Worm (Caenorhabditis elegans): ENCODE data around the gene sre-18.

Gene sre-18

ce11 chrIV:12215762-12216295 lies 13.8 kb downstream of the sre-18 start, which contains the start of gene phy-2:
Gene phy-2 (minus strand): TSS chrIV:12215987.
- TF ChIP-seq ref-1 (GFP tag; conservative IDR thresholded peaks at IDR 0.05) (no peak), ztf-29 (GFP tag; IDR thresholded peaks at IDR 0.05) (no peak), klf-2 (GFP tag; conservative IDR thresholded peaks at IDR 0.05) (no peak), ztf-23 (GFP tag; IDR thresholded peaks at IDR 0.05) (no peak), med-1 (GFP tag; optimal IDR thresholded peaks at IDR 0.05; ENCODE audit: insufficient read depth) (no peak), tab-1 (GFP tag; IDR thresholded peaks at IDR 0.05) (no peak), flt-1 (GFP tag; IDR thresholded peaks at IDR 0.05) (no peak), cog-1 (tag; optimal IDR thresholded peaks at IDR 0.05) (no peak), T22C8.4 (GFP tag; IDR thresholded peaks at IDR 0.05) (no peak)

ce11 chrIV:12212814-12213213 lies 16.8 kb downstream of the sre-18 start:
- TF ChIP-seq ztf-29 (GFP tag; IDR thresholded peaks at IDR 0.05): no peak
- no peak for TF ChIP-seq klf-2 (GFP tag; conservative IDR thresholded peaks at IDR 0.05)
- no peak for TF ChIP-seq med-1 (GFP tag; optimal IDR thresholded peaks at IDR 0.05; ENCODE audit: insufficient read depth)
- TF ChIP-seq ref-1 (GFP tag; conservative IDR thresholded peaks at IDR 0.05): no peak
- no peak for TF ChIP-seq tab-1 (GFP tag; IDR thresholded peaks at IDR 0.05)
- no peak for TF ChIP-seq flt-1 (GFP tag; IDR thresholded peaks at IDR 0.05)
- TF ChIP-seq ztf-23 (GFP tag; IDR thresholded peaks at IDR 0.05): no peak
- no peak for TF ChIP-seq cog-1 (tag; optimal IDR thresholded peaks at IDR 0.05)
- TF ChIP-seq T22C8.4 (GFP tag; IDR thresholded peaks at IDR 0.05): no peak

DNA sequence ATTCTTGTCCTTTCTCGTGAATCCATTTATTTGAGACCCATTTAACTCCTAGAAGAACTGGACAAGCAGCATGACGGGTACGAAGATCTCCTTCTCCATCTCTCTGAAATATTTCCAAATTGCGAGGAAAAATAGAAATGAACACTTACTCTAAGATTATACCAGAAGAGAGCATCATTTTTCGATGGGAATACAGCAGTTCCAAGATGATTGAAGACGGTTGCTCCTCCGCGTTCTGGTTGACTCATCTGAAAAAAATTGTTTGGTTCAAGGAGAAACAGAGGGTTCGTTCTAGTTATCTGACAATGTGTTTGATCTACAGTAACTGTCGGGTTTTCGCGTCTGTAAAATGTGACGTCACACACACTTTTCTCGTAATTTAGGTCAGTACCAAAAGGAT lies 18.3 kb downstream of the sre-18 start:
- no peak for TF ChIP-seq cog-1 (tag; optimal IDR thresholded peaks at IDR 0.05)
- no peak for TF ChIP-seq ztf-29 (GFP tag; IDR thresholded peaks at IDR 0.05)
- TF ChIP-seq ztf-23 (GFP tag; IDR thresholded peaks at IDR 0.05): no peak
- TF ChIP-seq ref-1 (GFP tag; conservative IDR thresholded peaks at IDR 0.05): no peak
- TF ChIP-seq klf-2 (GFP tag; conservative IDR thresholded peaks at IDR 0.05): no peak

DNA sequence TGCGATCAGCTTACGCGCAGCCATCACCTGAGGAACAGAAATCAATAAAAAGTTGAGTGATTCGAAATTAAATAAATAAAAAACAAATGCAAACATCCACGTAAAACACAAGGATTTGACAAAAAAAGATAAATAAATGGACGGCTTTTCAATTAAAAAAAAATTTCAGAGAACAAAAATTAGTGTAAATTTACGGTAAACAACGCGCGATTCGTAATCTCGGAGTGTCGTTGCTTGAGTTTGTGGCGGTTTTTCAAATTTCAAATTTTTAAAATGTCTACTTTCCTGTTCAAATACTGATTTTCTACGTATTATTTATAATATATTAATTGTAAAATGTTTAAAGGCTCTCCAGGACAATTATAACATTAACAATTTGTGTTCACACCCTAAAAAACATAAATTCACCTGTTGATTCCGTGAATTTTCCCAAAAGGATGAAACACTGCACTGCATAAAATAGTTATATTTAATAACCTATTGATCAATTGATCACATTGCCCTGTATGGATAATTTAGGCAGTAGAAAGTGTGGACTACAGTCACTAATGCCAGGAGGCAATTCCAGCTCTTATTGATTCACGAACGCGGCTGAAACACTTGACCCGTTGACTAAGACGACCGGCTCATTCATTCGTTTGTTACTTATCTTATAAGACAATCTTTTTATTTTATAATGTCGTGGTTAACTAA lies 20.4 kb downstream of the sre-18 start, which contains the start of the genes marb-1 and F35G2.3:
Gene marb-1, minus strand, starts transcription at position 27 of the 693 bp plus-strand sequence.
Gene F35G2.3, plus strand, starts transcription at position 643 of the 693 bp plus-strand sequence.
- TF ChIP-seq klf-2 (GFP tag; conservative IDR thresholded peaks at IDR 0.05) (no peak), ztf-29 (GFP tag; IDR thresholded peaks at IDR 0.05) (no peak), T22C8.4 (GFP tag; IDR thresholded peaks at IDR 0.05) (no peak), ztf-23 (GFP tag; IDR thresholded peaks at IDR 0.05) (no peak), ref-1 (GFP tag; conservative IDR thresholded peaks at IDR 0.05) (no peak), flt-1 (GFP tag; IDR thresholded peaks at IDR 0.05) (no peak), tab-1 (GFP tag; IDR thresholded peaks at IDR 0.05) (no peak), cog-1 (tag; optimal IDR thresholded peaks at IDR 0.05) (no peak), med-1 (GFP tag; optimal IDR thresholded peaks at IDR 0.05; ENCODE audit: insufficient read depth) (no peak)

- no peak for TF ChIP-seq ztf-23 (GFP tag; IDR thresholded peaks at IDR 0.05)
- TF ChIP-seq T22C8.4 (GFP tag; IDR thresholded peaks at IDR 0.05): no peak
- TF ChIP-seq med-1 (GFP tag; optimal IDR thresholded peaks at IDR 0.05; ENCODE audit: insufficient read depth): no peak
- TF ChIP-seq ztf-29 (GFP tag; IDR thresholded peaks at IDR 0.05): no peak
- TF ChIP-seq cog-1 (tag; optimal IDR thresholded peaks at IDR 0.05): no peak
- no peak for TF ChIP-seq tab-1 (GFP tag; IDR thresholded peaks at IDR 0.05)
- TF ChIP-seq klf-2 (GFP tag; conservative IDR thresholded peaks at IDR 0.05): no peak
- no peak for TF ChIP-seq flt-1 (GFP tag; IDR thresholded peaks at IDR 0.05)
- TF ChIP-seq ref-1 (GFP tag; conservative IDR thresholded peaks at IDR 0.05): no peak
These were observed 21.7 kb downstream of the sre-18 start for ce11 chrIV:12207873-12208272.

DNA sequence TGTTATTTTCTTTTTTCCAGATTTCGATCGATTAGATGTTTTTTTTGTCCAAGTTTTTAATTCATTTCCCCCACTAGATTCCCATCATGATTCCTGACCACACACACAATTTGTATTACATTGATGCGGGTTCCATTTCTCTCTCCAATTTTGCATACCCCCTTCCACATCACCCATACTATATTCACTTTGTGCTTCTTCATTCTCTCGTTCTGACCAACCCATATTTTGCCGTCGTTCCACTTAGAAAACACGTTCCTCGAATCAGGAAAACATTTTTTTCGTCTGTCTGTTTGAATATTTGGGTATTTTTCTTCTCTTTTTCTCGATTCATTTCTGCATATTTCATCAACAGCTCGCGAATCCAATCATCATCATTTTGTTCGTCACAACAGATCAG lies 22.1 kb downstream of the sre-18 start:
- no peak for TF ChIP-seq tab-1 (GFP tag; IDR thresholded peaks at IDR 0.05)
- no peak for TF ChIP-seq ztf-23 (GFP tag; IDR thresholded peaks at IDR 0.05)
- TF ChIP-seq cog-1 (tag; optimal IDR thresholded peaks at IDR 0.05): no peak
- TF ChIP-seq flt-1 (GFP tag; IDR thresholded peaks at IDR 0.05): no peak
- no peak for TF ChIP-seq med-1 (GFP tag; optimal IDR thresholded peaks at IDR 0.05; ENCODE audit: insufficient read depth)
- no peak for TF ChIP-seq T22C8.4 (GFP tag; IDR thresholded peaks at IDR 0.05)
- TF ChIP-seq ref-1 (GFP tag; conservative IDR thresholded peaks at IDR 0.05): no peak
- TF ChIP-seq klf-2 (GFP tag; conservative IDR thresholded peaks at IDR 0.05): no peak
- TF ChIP-seq ztf-29 (GFP tag; IDR thresholded peaks at IDR 0.05): no peak

DNA sequence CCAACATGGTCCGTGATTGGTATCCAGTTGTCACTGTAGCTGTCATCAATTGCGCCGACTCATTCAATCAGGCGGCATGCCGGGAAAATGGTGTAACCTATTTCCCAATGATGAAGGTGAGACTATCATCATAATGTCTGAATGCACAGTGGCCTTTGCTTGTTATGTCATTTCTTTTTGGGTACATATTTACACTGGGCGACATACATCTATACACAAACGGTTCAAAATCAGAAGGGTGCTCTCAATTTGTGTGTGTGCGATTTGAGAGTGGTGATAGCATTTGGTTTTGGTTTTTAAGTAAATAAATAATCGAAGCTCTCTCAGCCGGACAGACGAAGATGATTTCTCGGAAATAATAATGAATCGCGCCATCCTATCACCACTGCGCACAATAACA lies 25.6 kb downstream of the sre-18 start:
- TF ChIP-seq flt-1 (GFP tag; IDR thresholded peaks at IDR 0.05) (no peak), ztf-23 (GFP tag; IDR thresholded peaks at IDR 0.05) (no peak), cog-1 (tag; optimal IDR thresholded peaks at IDR 0.05) (no peak), ref-1 (GFP tag; conservative IDR thresholded peaks at IDR 0.05) (no peak), T22C8.4 (GFP tag; IDR thresholded peaks at IDR 0.05) (no peak), tab-1 (GFP tag; IDR thresholded peaks at IDR 0.05) (no peak), klf-2 (GFP tag; conservative IDR thresholded peaks at IDR 0.05) (no peak), med-1 (GFP tag; optimal IDR thresholded peaks at IDR 0.05; ENCODE audit: insufficient read depth) (no peak), ztf-29 (GFP tag; IDR thresholded peaks at IDR 0.05) (no peak)

DNA sequence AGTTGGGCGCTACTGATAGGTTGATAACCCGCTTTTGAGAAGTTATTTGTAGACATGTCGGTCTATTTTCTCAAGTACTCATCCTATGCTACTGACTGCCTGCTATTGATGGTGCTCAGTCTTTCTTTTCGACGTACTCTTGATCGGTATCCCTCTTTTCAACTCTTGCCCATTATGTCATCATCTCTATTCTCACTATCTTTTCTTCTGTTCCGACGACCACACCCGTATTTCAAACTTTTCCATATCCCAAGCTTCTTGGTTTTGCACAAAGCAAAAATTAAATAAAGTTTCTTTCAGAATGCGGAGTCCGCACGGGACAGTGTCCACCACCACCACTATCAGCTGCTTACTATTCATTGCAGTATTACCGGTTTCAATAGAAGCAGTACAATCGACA lies 26.6 kb downstream of the sre-18 start, which contains the start of gene F35G2.1:
Gene F35G2.1, plus strand, starts transcription at position 301 of the 400 bp plus-strand sequence.
- TF ChIP-seq ztf-29 (GFP tag; IDR thresholded peaks at IDR 0.05) (no peak), klf-2 (GFP tag; conservative IDR thresholded peaks at IDR 0.05) (no peak), tab-1 (GFP tag; IDR thresholded peaks at IDR 0.05) (no peak), T22C8.4 (GFP tag; IDR thresholded peaks at IDR 0.05) (no peak), ztf-23 (GFP tag; IDR thresholded peaks at IDR 0.05) (no peak), ref-1 (GFP tag; conservative IDR thresholded peaks at IDR 0.05) (no peak), flt-1 (GFP tag; IDR thresholded peaks at IDR 0.05) (no peak), cog-1 (tag; optimal IDR thresholded peaks at IDR 0.05) (no peak), med-1 (GFP tag; optimal IDR thresholded peaks at IDR 0.05; ENCODE audit: insufficient read depth) (no peak)

DNA sequence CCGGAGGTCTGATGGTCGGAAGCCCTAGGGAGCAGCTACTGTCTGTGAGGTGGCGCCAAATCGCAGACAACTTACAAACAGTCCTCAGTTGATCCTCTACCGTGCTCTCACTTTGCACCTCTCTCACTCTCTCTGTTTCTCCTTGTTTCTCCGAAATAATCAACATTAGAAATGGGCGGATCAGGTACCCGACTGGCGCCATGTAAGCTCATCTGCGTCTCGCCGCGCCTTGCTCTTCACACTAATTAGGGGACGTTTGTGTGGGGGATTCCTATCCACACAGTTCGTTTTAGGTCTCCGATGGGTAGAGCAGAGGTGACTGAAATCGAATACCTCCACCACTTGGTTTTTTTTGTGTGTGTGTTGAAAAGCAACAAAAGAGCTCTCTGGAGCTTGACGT lies 27.6 kb downstream of the sre-18 start:
- TF ChIP-seq cog-1 (tag; optimal IDR thresholded peaks at IDR 0.05) (no peak), ztf-23 (GFP tag; IDR thresholded peaks at IDR 0.05) (no peak), ref-1 (GFP tag; conservative IDR thresholded peaks at IDR 0.05) (no peak), flt-1 (GFP tag; IDR thresholded peaks at IDR 0.05) (no peak), med-1 (GFP tag; optimal IDR thresholded peaks at IDR 0.05; ENCODE audit: insufficient read depth) (no peak), T22C8.4 (GFP tag; IDR thresholded peaks at IDR 0.05) (no peak), klf-2 (GFP tag; conservative IDR thresholded peaks at IDR 0.05) (no peak), ztf-29 (GFP tag; IDR thresholded peaks at IDR 0.05) (no peak), tab-1 (GFP tag; IDR thresholded peaks at IDR 0.05) (no peak)
